Fruit fly (Drosophila melanogaster) whole organism, embryonic: Measurements from ENCODE around the gene Cpr66Cb.

Experiments used
- CG3163 ChIP-seq: fragments of 200-800 bp; sonication (Bioruptor generic); optimal IDR thresholded peaks from 3 replicates; lab custom pipeline; 2016; ENCODE audit warnings: missing biosample characterization, missing genetic modification characterization
- Kr ChIP-seq: fragments of 200-800 bp; sonication (Bioruptor generic); optimal IDR thresholded peaks from 2 replicates; lab custom pipeline; 2017; ENCODE audit warnings: missing biosample characterization, mild to moderate bottlenecking, missing genetic modification characterization
- MESR4 ChIP-seq: fragments of 200-800 bp; sonication (Bioruptor generic); optimal IDR thresholded peaks from 2 replicates; lab custom pipeline; 2018; ENCODE audit warnings: missing biosample characterization, mild to moderate bottlenecking, missing genetic modification characterization, moderate library complexity
- emc ChIP-seq: fragments of 200-800 bp; sonication (Bioruptor generic); optimal IDR thresholded peaks from 2 replicates; lab custom pipeline; 2016; ENCODE audit warnings: missing biosample characterization, missing genetic modification characterization
- ewg ChIP-seq: fragments of 200-800 bp; sonication (Bioruptor generic); optimal IDR thresholded peaks from 3 replicates; lab custom pipeline; 2017; ENCODE audit warnings: mild to moderate bottlenecking, missing biosample characterization, missing genetic modification reagents, missing genetic modification characterization
- gcm ChIP-seq: fragments of 200-800 bp; sonication (Bioruptor generic); optimal IDR thresholded peaks from 2 replicates; lab custom pipeline; 2019; ENCODE audit warnings: missing biosample characterization, mild to moderate bottlenecking, missing genetic modification characterization, moderate library complexity
- mld ChIP-seq: fragments of 200-800 bp; sonication (Bioruptor generic); IDR thresholded peaks from 3 replicates; pipeline ENCODE4 v1.3.6; 2022; ENCODE audit warnings: missing biosample characterization, missing genetic modification characterization; ENCODE audit not compliant: partially characterized antibody
- prd ChIP-seq, 3 experiments: fragments of >200 bp in 2 of 3; fragments of 200-800 bp in 1 of 3; sonication (Bioruptor generic) in 1 of 3; optimal IDR thresholded peaks in 2 of 3; IDR thresholded peaks in 1 of 3; 2 replicates in 2 of 3; 3 replicates in 1 of 3; pipeline versions ENCODE4 v1.3.6 to Lab custom; 2017 to 2022; ENCODE audit warnings: missing biosample characterization in 1 of 3, missing genetic modification characterization in 1 of 3

- no peak for TF ChIP-seq emc (GFP tag; lab: Kevin White, UChicago)
- no peak for TF ChIP-seq gcm (GFP tag; lab: Kevin White, UChicago)
- TF ChIP-seq ewg, result no peak
- no peak for TF ChIP-seq mld (GFP tag; lab: Robert Waterston, UW)
- no peak for TF ChIP-seq prd (optimal IDR thresholded peaks at IDR 0.05; lab: Kevin White, UChicago)
- TF ChIP-seq prd (GFP tag; IDR thresholded peaks at IDR 0.05; lab: Robert Waterston, UW), result no peak
- no peak for TF ChIP-seq CG3163
- no peak for TF ChIP-seq MESR4 (GFP tag; lab: Kevin White, UChicago)
- TF ChIP-seq Kr (GFP tag; lab: Kevin White, UChicago), result no peak
These were observed 39.0 kb upstream of the Cpr66Cb start for dm6 chr3L:8297488-8297887.
